Worm (Caenorhabditis elegans) whole organism, L4/young adult: ENCODE results near the gene sfa-1.

Source experiments
- W03F9.2 ChIP-seq: fragments of 150-350 bp; optimal IDR thresholded peaks from 2 replicates; lab custom pipeline; 2014; ENCODE audit warnings: missing biosample characterization, missing genetic modification characterization
- him-1 ChIP-seq: sonication (generic microtip); optimal IDR thresholded peaks from 2 replicates; lab custom pipeline; 2016; ENCODE audit warnings: missing genotype, missing genetic modification reagents, missing genetic modification characterization, missing compliant biosample characterization

- no peak for TF ChIP-seq W03F9.2 (tag; lab: Kevin White, UChicago)
- TF ChIP-seq him-1 (tag; lab: Kevin White, UChicago): no peak
These were observed 1.3 kb downstream of the sfa-1 start for ce11 chrIV:17109436-17109835.
